Fruit fly (Drosophila melanogaster) whole organism, embryonic: ENCODE measurements around the gene CG4025.

ENCODE experiments used
- Abd-B ChIP-seq: fragments of 200-800 bp; sonication (Bioruptor generic); optimal IDR thresholded peaks from 2 replicates; lab custom pipeline; 2018; ENCODE audit warnings: missing biosample characterization, mild to moderate bottlenecking, missing genetic modification characterization, moderate library complexity
- Antp ChIP-seq: fragments of 200-800 bp; sonication (Bioruptor generic); optimal IDR thresholded peaks from 3 replicates; lab custom pipeline; 2016; ENCODE audit warnings: missing biosample characterization, missing genetic modification characterization
- CG11085 ChIP-seq: fragments of 200-800 bp; sonication (Bioruptor generic); IDR thresholded peaks from 2 replicates; pipeline ENCODE4 v1.3.6; 2022; ENCODE audit warnings: missing biosample characterization, missing genetic modification characterization
- CG11398 ChIP-seq: fragments of 200-800 bp; sonication (Bioruptor generic); optimal IDR thresholded peaks from 2 replicates; lab custom pipeline; 2016; ENCODE audit warnings: missing biosample characterization, missing genetic modification characterization
- CG12659 ChIP-seq: fragments of 200-800 bp; sonication (Bioruptor generic); optimal IDR thresholded peaks from 3 replicates; lab custom pipeline; 2017; ENCODE audit warnings: mild to moderate bottlenecking, missing biosample characterization, missing genetic modification reagents, missing genetic modification characterization
- CG17361 ChIP-seq: fragments of 200-800 bp; sonication (Bioruptor generic); IDR thresholded peaks from 3 replicates; pipeline ENCODE4 v1.3.6; 2022; ENCODE audit warnings: missing biosample characterization, missing genetic modification characterization
- CG17802 ChIP-seq: fragments of 200-800 bp; sonication (Bioruptor generic); optimal IDR thresholded peaks from 2 replicates; lab custom pipeline; 2018; ENCODE audit warnings: missing biosample characterization, mild to moderate bottlenecking, missing genetic modification characterization, moderate library complexity
- CG1792 ChIP-seq: fragments of 200-800 bp; sonication (Bioruptor generic); optimal IDR thresholded peaks from 2 replicates; lab custom pipeline; 2016; ENCODE audit warnings: missing biosample characterization, missing genetic modification characterization
- CG2678 ChIP-seq: fragments of 200-800 bp; sonication (Bioruptor generic); optimal IDR thresholded peaks from 3 replicates; lab custom pipeline; 2019; ENCODE audit warnings: missing biosample characterization, mild to moderate bottlenecking, missing genetic modification characterization, moderate library complexity
- CG2889 ChIP-seq: fragments of 200-800 bp; sonication (Bioruptor generic); IDR thresholded peaks from 3 replicates; pipeline ENCODE4 v1.3.6; 2022; ENCODE audit warnings: missing biosample characterization, missing genetic modification characterization
- CG34224 ChIP-seq: fragments of 200-800 bp; sonication (Bioruptor generic); IDR thresholded peaks from 3 replicates; pipeline ENCODE4 v1.3.6; 2022; ENCODE audit warnings: missing biosample characterization, missing genetic modification characterization; ENCODE audit not compliant: partially characterized antibody
- CG43689 ChIP-seq: fragments of 200-800 bp; sonication (Bioruptor generic); IDR thresholded peaks from 2 replicates; pipeline ENCODE4 v1.3.6; 2022; ENCODE audit warnings: missing biosample characterization, missing genetic modification characterization
- CG6765 ChIP-seq: fragments of 200-800 bp; sonication (Bioruptor generic); optimal IDR thresholded peaks from 3 replicates; lab custom pipeline; 2017; ENCODE audit warnings: missing biosample characterization, mild to moderate bottlenecking, missing genetic modification characterization
- CG7271 ChIP-seq: fragments of 200-800 bp; sonication (Bioruptor generic); optimal IDR thresholded peaks from 2 replicates; lab custom pipeline; 2018; ENCODE audit warnings: missing biosample characterization, mild to moderate bottlenecking, missing genetic modification characterization, moderate library complexity
- CG7372 ChIP-seq: fragments of 200-800 bp; sonication (Bioruptor generic); IDR thresholded peaks from 2 replicates; pipeline ENCODE4 v1.3.6; 2022; ENCODE audit warnings: missing biosample characterization, missing genetic modification characterization
- CG7556 ChIP-seq: fragments of 200-800 bp; sonication (Bioruptor generic); optimal IDR thresholded peaks from 2 replicates; lab custom pipeline; 2017; ENCODE audit warnings: missing biosample characterization, mild to moderate bottlenecking, missing genetic modification characterization
- CG7745 ChIP-seq: fragments of 200-800 bp; sonication (Bioruptor generic); optimal IDR thresholded peaks from 2 replicates; lab custom pipeline; 2018; ENCODE audit warnings: missing biosample characterization, mild to moderate bottlenecking, missing genetic modification characterization, moderate library complexity
- CG8089 ChIP-seq: fragments of 200-800 bp; sonication (Bioruptor generic); optimal IDR thresholded peaks from 3 replicates; lab custom pipeline; 2016; ENCODE audit warnings: missing biosample characterization, missing genetic modification characterization
- CG8359 ChIP-seq: fragments of 200-800 bp; sonication (Bioruptor generic); optimal IDR thresholded peaks from 2 replicates; lab custom pipeline; 2017; ENCODE audit warnings: missing biosample characterization, mild to moderate bottlenecking, missing genetic modification characterization, borderline replicate concordance
- CG8765 ChIP-seq: fragments of 200-800 bp; sonication (Bioruptor generic); IDR thresholded peaks from 2 replicates; pipeline ENCODE4 v1.3.6; 2022; ENCODE audit warnings: missing biosample characterization, missing genetic modification characterization
- CG8944 ChIP-seq: fragments of 200-800 bp; sonication (Bioruptor generic); optimal IDR thresholded peaks from 3 replicates; lab custom pipeline; 2016; ENCODE audit warnings: missing biosample characterization, missing genetic modification characterization
- CTCF ChIP-seq: fragments of 200-800 bp; sonication (Bioruptor generic); optimal IDR thresholded peaks from 2 replicates; lab custom pipeline; 2017; ENCODE audit warnings: missing biosample characterization, mild to moderate bottlenecking, missing genetic modification characterization, moderate library complexity
- CrebB ChIP-seq: fragments of 200-800 bp; sonication (Bioruptor generic); optimal IDR thresholded peaks from 3 replicates; lab custom pipeline; 2018; ENCODE audit warnings: missing biosample characterization, mild to moderate bottlenecking, missing genetic modification characterization
- D19B ChIP-seq: fragments of 200-800 bp; sonication (Bioruptor generic); optimal IDR thresholded peaks from 2 replicates; lab custom pipeline; 2017; ENCODE audit warnings: missing biosample characterization, mild to moderate bottlenecking, missing genetic modification characterization
- Ets65A ChIP-seq: fragments of 200-800 bp; sonication (Bioruptor generic); peaks from one replicate; lab custom pipeline; 2016; ENCODE audit warnings: missing biosample characterization, missing genetic modification characterization
- Gug ChIP-seq: fragments of 200-800 bp; sonication (Bioruptor generic); IDR thresholded peaks from 4 replicates; pipeline ENCODE4 v1.3.6; 2022; ENCODE audit warnings: missing biosample characterization, missing genetic modification characterization
- Hand ChIP-seq: fragments of 200-800 bp; sonication (Bioruptor generic); optimal IDR thresholded peaks from 2 replicates; lab custom pipeline; 2017; ENCODE audit warnings: mild to moderate bottlenecking, missing biosample characterization, missing genetic modification reagents, missing genetic modification characterization
- Hr78 ChIP-seq, 2 experiments: fragments of 200-800 bp in 1 of 2; fragments of >200 bp in 1 of 2; sonication (Bioruptor generic) in 1 of 2; optimal IDR thresholded peaks; 2 replicates each; lab custom pipeline; 2017 to 2019; ENCODE audit warnings: missing biosample characterization in 2 of 2, missing genetic modification characterization in 2 of 2, mild to moderate bottlenecking in 1 of 2, moderate library complexity in 1 of 2
- Ptx1 ChIP-seq: fragments of 200-800 bp; sonication (Bioruptor generic); IDR thresholded peaks from 2 replicates; pipeline ENCODE4 v1.3.6; 2022; ENCODE audit warnings: missing biosample characterization, missing genetic modification characterization
- Rfx ChIP-seq: fragments of 200-800 bp; sonication (Bioruptor generic); IDR thresholded peaks from 2 replicates; pipeline ENCODE4 v1.3.6; 2022; ENCODE audit warnings: missing biosample characterization, missing genetic modification characterization
- Scr ChIP-seq: fragments of 200-800 bp; sonication (Bioruptor generic); IDR thresholded peaks from 2 replicates; pipeline ENCODE4 v1.3.6; 2022; ENCODE audit warnings: missing biosample characterization, missing genetic modification characterization; ENCODE audit not compliant: partially characterized antibody
- Xrp1 ChIP-seq: fragments of 200-800 bp; sonication (Bioruptor generic); IDR thresholded peaks from 2 replicates; pipeline ENCODE4 v1.3.6; 2022; ENCODE audit warnings: missing biosample characterization, missing genetic modification characterization
- bcd ChIP-seq: fragments of 200-800 bp; sonication (Bioruptor generic); optimal IDR thresholded peaks from 2 replicates; lab custom pipeline; 2017; ENCODE audit warnings: missing biosample characterization, mild to moderate bottlenecking, missing genetic modification characterization
- bsh ChIP-seq, 2 experiments: fragments of 200-800 bp; sonication (Bioruptor generic); optimal IDR thresholded peaks; 2 replicates each; lab custom pipeline; 2017 to 2018; ENCODE audit warnings: mild to moderate bottlenecking in 2 of 2, missing biosample characterization in 2 of 2, missing genetic modification characterization in 2 of 2, moderate library complexity in 1 of 2
- cato ChIP-seq: fragments of 200-800 bp; sonication (Bioruptor generic); optimal IDR thresholded peaks from 2 replicates; lab custom pipeline; 2016; ENCODE audit warnings: missing biosample characterization, missing genetic modification characterization, borderline replicate concordance
- chm ChIP-seq: fragments of 200-800 bp; sonication (Bioruptor generic); IDR thresholded peaks from 2 replicates; pipeline ENCODE4 v1.3.6; 2022; ENCODE audit warnings: missing biosample characterization, missing genetic modification characterization
- corto ChIP-seq: fragments of 200-800 bp; sonication (Bioruptor generic); optimal IDR thresholded peaks from 2 replicates; lab custom pipeline; 2016; ENCODE audit warnings: missing biosample characterization, mild to moderate bottlenecking, missing genetic modification characterization, moderate library complexity
- ems ChIP-seq: fragments of 200-800 bp; sonication (Bioruptor generic); optimal IDR thresholded peaks from 3 replicates; lab custom pipeline; 2016; ENCODE audit warnings: missing biosample characterization, missing genetic modification characterization
- eve ChIP-seq, 2 experiments: fragments of >200 bp; optimal IDR thresholded peaks; 2 replicates each; lab custom pipeline; 2017; ENCODE audit warnings: missing biosample characterization in 2 of 2, missing genetic modification characterization in 2 of 2
- fd96Cb ChIP-seq: fragments of 200-800 bp; sonication (Bioruptor generic); optimal IDR thresholded peaks from 2 replicates; lab custom pipeline; 2018; ENCODE audit warnings: missing biosample characterization, mild to moderate bottlenecking, missing genetic modification characterization, moderate library complexity
- fu2 ChIP-seq: fragments of 200-800 bp; sonication (Bioruptor generic); optimal IDR thresholded peaks from 2 replicates; lab custom pipeline; 2016; ENCODE audit warnings: missing biosample characterization, missing genetic modification characterization
- grau ChIP-seq: fragments of 200-800 bp; optimal IDR thresholded peaks from 3 replicates; lab custom pipeline; 2019; ENCODE audit warnings: missing biosample characterization, mild to moderate bottlenecking, missing genetic modification characterization, moderate library complexity
- hkb ChIP-seq, 2 experiments: fragments of 200-800 bp in 1 of 2; fragments of >200 bp in 1 of 2; sonication (Bioruptor generic) in 1 of 2; IDR thresholded peaks in 1 of 2; optimal IDR thresholded peaks in 1 of 2; 2 replicates each; pipeline versions ENCODE4 v1.3.6 to Lab custom; 2017 to 2022; ENCODE audit warnings: missing biosample characterization in 1 of 2, missing genetic modification characterization in 1 of 2
- jumu ChIP-seq: fragments of 200-800 bp; sonication (Bioruptor generic); optimal IDR thresholded peaks from 3 replicates; lab custom pipeline; 2016; ENCODE audit warnings: missing biosample characterization, missing genetic modification characterization
- ken ChIP-seq: fragments of 200-800 bp; sonication (Bioruptor generic); IDR thresholded peaks from 3 replicates; pipeline ENCODE4 v1.3.6; 2022; ENCODE audit warnings: missing biosample characterization, missing genetic modification characterization
- lmd ChIP-seq: fragments of 200-800 bp; sonication (Bioruptor generic); IDR thresholded peaks from 2 replicates; pipeline ENCODE4 v1.3.6; 2022; ENCODE audit warnings: missing biosample characterization, missing genetic modification characterization
- pan ChIP-seq, 4 experiments: fragments of >200 bp in 3 of 4; fragments of 200-800 bp in 1 of 4; sonication (Bioruptor generic) in 1 of 4; optimal IDR thresholded peaks in 3 of 4; IDR thresholded peaks in 1 of 4; 2 replicates each; pipeline versions ENCODE4 v1.3.6 to Lab custom; 2017 to 2022; ENCODE audit warnings: missing biosample characterization in 2 of 4, missing genetic modification characterization in 2 of 4, mixed read lengths in 1 of 4
- rib ChIP-seq: fragments of 200-800 bp; sonication (Bioruptor generic); IDR thresholded peaks from 2 replicates; pipeline ENCODE4 v1.3.6; 2022; ENCODE audit warnings: missing biosample characterization, missing genetic modification characterization
- yki ChIP-seq: fragments of >200 bp; optimal IDR thresholded peaks from 3 replicates; lab custom pipeline; 2018

Gene CG4025

dm6 chrX:2036800-2037488 is 39.8 kb upstream of the CG4025 start (continued):
- TF ChIP-seq CG7271 (tag; lab: Kevin White, UChicago) (no peak), CG34224 (GFP tag; lab: Robert Waterston, UW) (no peak), CG6765 (GFP tag; lab: Kevin White, UChicago) (no peak), grau (tag; lab: Kevin White, UChicago) (peak; percentile 2), CG7556 (peak; percentile 2), CG8089 (GFP tag; lab: Kevin White, UChicago) (no peak), CG11398 (GFP tag; lab: Kevin White, UChicago) (no peak), Xrp1 (GFP tag; lab: Robert Waterston, UW) (peak; percentile 38; the same call in 1 of the 2 replicates), lmd (GFP tag; lab: Robert Waterston, UW) (no peak), Antp (GFP tag; lab: Kevin White, UChicago) (peak; percentile 48), CG12659 (no peak), CG8944 (GFP tag; lab: Kevin White, UChicago) (no peak), CTCF (GFP tag; lab: Kevin White, UChicago) (no peak), CG1792 (GFP tag; lab: Kevin White, UChicago) (no peak), eve (GFP tag; optimal IDR thresholded peaks at IDR 0.05; lab: Kevin White, UChicago) (no peak), Hr78 (GFP tag; optimal IDR thresholded peaks at IDR 0.05; lab: Kevin White, UChicago) (no peak), CrebB (tag; lab: Kevin White, UChicago) (no peak), CG2889 (GFP tag; lab: Robert Waterston, UW) (no peak), CG17361 (GFP tag; lab: Robert Waterston, UW) (0 out of 3 replicates have a peak, but pooled peaks have one; percentile 21), hkb (optimal IDR thresholded peaks at IDR 0.05; lab: Kevin White, UChicago) (no peak), hkb (GFP tag; IDR thresholded peaks at IDR 0.05; lab: Robert Waterston, UW) (0 out of 2 replicates have a peak, but pooled peaks have one; percentile 15), CG43689 (GFP tag; lab: Robert Waterston, UW) (no peak), bsh (GFP tag; optimal IDR thresholded peaks at IDR 0.05; lab: Kevin White, UChicago) (peak in 1 of 2 experiments; percentile 13), ken (GFP tag; lab: Robert Waterston, UW) (no peak; the same call in 2 of the 3 replicates), jumu (GFP tag; lab: Kevin White, UChicago) (peak; percentile 32), CG7745 (tag; lab: Kevin White, UChicago) (no peak), fu2 (no peak), Gug (GFP tag; lab: Robert Waterston, UW) (no peak), CG2678 (tag; lab: Kevin White, UChicago) (peak; percentile 42), cato (GFP tag; lab: Kevin White, UChicago) (no peak), yki (lab: Kevin White, UChicago) (no peak), Ets65A (no peak), bcd (GFP tag; lab: Kevin White, UChicago) (peak; percentile 4), pan (optimal IDR thresholded peaks at IDR 0.05; lab: Kevin White, UChicago) (peak in 1 of 2 experiments; percentile 14), pan (GFP tag; optimal IDR thresholded peaks at IDR 0.05 in 1 of 2, IDR thresholded peaks at IDR 0.05 in 1 of 2) (no peak), Scr (GFP tag; lab: Robert Waterston, UW) (no peak), chm (GFP tag; lab: Robert Waterston, UW) (0 out of 2 replicates have a peak, but pooled peaks have one; percentile 14), D19B (GFP tag; lab: Kevin White, UChicago) (peak; percentile 90), fd96Cb (tag; lab: Kevin White, UChicago) (no peak), CG8765 (no peak), Abd-B (no peak), corto (GFP tag; lab: Kevin White, UChicago) (no peak), Hand (no peak), CG17802 (tag; lab: Kevin White, UChicago) (no peak), CG11085 (no peak), rib (GFP tag; lab: Robert Waterston, UW) (0 out of 2 replicates have a peak, but pooled peaks have one; percentile 53), CG8359 (GFP tag; lab: Kevin White, UChicago) (no peak), Rfx (GFP tag; lab: Robert Waterston, UW) (peak; percentile 25; the same call in 1 of the 2 replicates), Ptx1 (peak; percentile 18; the same call in 1 of the 2 replicates), ems (GFP tag; lab: Kevin White, UChicago) (no peak), CG7372 (GFP tag; lab: Robert Waterston, UW) (no peak)
